Fruit fly (Drosophila melanogaster): ENCODE results near the gene CG13901.

The CG13901 gene

dm6 chr3L:882236-882891, 44.7 kb upstream of the CG13901 start (continued):
- TF ChIP-seq Gug (GFP tag; IDR thresholded peaks at IDR 0.05) = no peak
- TF ChIP-seq Vsx1 (GFP tag; optimal IDR thresholded peaks at IDR 0.05) = no peak
- peak; percentile 33 for TF ChIP-seq Rfx (GFP tag; IDR thresholded peaks at IDR 0.05)
- TF ChIP-seq CG30403 (GFP tag; optimal IDR thresholded peaks at IDR 0.05) = no peak
- TF ChIP-seq CG14014 (GFP tag; IDR thresholded peaks at IDR 0.05) = no peak
- TF ChIP-seq bcd (GFP tag; optimal IDR thresholded peaks at IDR 0.05) = peak; percentile 20
- TF ChIP-seq D19A (tag; optimal IDR thresholded peaks at IDR 0.05) = peak; percentile 40
- peak; percentile 50 for TF ChIP-seq tap (tag; optimal IDR thresholded peaks at IDR 0.05)
- TF ChIP-seq CG10147 (GFP tag; optimal IDR thresholded peaks at IDR 0.05) = no peak
- TF ChIP-seq scrt (GFP tag; optimal IDR thresholded peaks at IDR 0.05) = peak; percentile 71
- peak; percentile 40 for TF ChIP-seq CG6813 (GFP tag; optimal IDR thresholded peaks at IDR 0.05)
- peak; percentile 58 for TF ChIP-seq dmrt99B (tag; optimal IDR thresholded peaks at IDR 0.05)
- no peak for TF ChIP-seq kay (GFP tag; optimal IDR thresholded peaks at IDR 0.05)
- TF ChIP-seq CG17361 (GFP tag; IDR thresholded peaks at IDR 0.05) = peak; percentile 43; the same call in 1 of the 3 replicates
- peak; percentile 21; the same call in 1 of the 2 replicates for TF ChIP-seq Ada2b (GFP tag; IDR thresholded peaks at IDR 0.05)
- 0 out of 2 replicates have a peak, but pooled peaks have one; percentile 0 for TF ChIP-seq CG13287 (GFP tag; IDR thresholded peaks at IDR 0.05; ENCODE audit: partially characterized antibody)
- TF ChIP-seq phol (tag; optimal IDR thresholded peaks at IDR 0.05) = peak; percentile 52
- TF ChIP-seq chinmo (GFP tag; IDR thresholded peaks at IDR 0.05; ENCODE audit: partially characterized antibody) = 0 out of 4 replicates have a peak, but pooled peaks have one; percentile 34
- TF ChIP-seq lab (GFP tag; optimal IDR thresholded peaks at IDR 0.05) = peak; percentile 46
- TF ChIP-seq fd96Cb (tag; optimal IDR thresholded peaks at IDR 0.05) = peak; percentile 26
- peak; percentile 11 for TF ChIP-seq CG17829 (tag; optimal IDR thresholded peaks at IDR 0.05)
- peak; percentile 42 for TF ChIP-seq grau (tag; optimal IDR thresholded peaks at IDR 0.05)
- TF ChIP-seq lmd (GFP tag; IDR thresholded peaks at IDR 0.05) = peak; percentile 32; the same call in 1 of the 2 replicates
- peak; percentile 38 for TF ChIP-seq CG7556 (GFP tag; optimal IDR thresholded peaks at IDR 0.05)
- no peak for TF ChIP-seq slp2 (GFP tag; optimal IDR thresholded peaks at IDR 0.05)
- TF ChIP-seq CG17359 (tag; optimal IDR thresholded peaks at IDR 0.05) = peak; percentile 39
- no peak for TF ChIP-seq Dll (GFP tag; IDR thresholded peaks at IDR 0.05; ENCODE audit: partially characterized antibody)
- peak; percentile 70 for TF ChIP-seq CG2678 (tag; optimal IDR thresholded peaks at IDR 0.05)
- TF ChIP-seq tgo (GFP tag; IDR thresholded peaks at IDR 0.05) = peak; percentile 21; the same call in 2 of the 3 replicates
- peak; percentile 20; the same call in 1 of the 2 replicates for TF ChIP-seq sisA (GFP tag; IDR thresholded peaks at IDR 0.05)
- 0 out of 2 replicates have a peak, but pooled peaks have one; percentile 30 for TF ChIP-seq HLH3B (GFP tag; IDR thresholded peaks at IDR 0.05)
- TF ChIP-seq pros (GFP tag; optimal IDR thresholded peaks at IDR 0.05) = no peak
- 0 out of 2 replicates have a peak, but pooled peaks have one; percentile 30 for TF ChIP-seq CG6689 (GFP tag; IDR thresholded peaks at IDR 0.05)
- peak; percentile 21 for TF ChIP-seq ind (GFP tag; optimal IDR thresholded peaks at IDR 0.05)
- TF ChIP-seq CG15696 (tag; optimal IDR thresholded peaks at IDR 0.05) = peak; percentile 19
- TF ChIP-seq gem (tag; optimal IDR thresholded peaks at IDR 0.05) = peak; percentile 54
- TF ChIP-seq CG2712 (tag; optimal IDR thresholded peaks at IDR 0.05) = peak; percentile 57
- no peak for TF ChIP-seq insv (GFP tag; optimal IDR thresholded peaks at IDR 0.05)
- peak; percentile 16 for TF ChIP-seq CG6854 (GFP tag; optimal IDR thresholded peaks at IDR 0.05)
- no peak for TF ChIP-seq CG31224 (GFP tag; IDR thresholded peaks at IDR 0.05)
- TF ChIP-seq CG4424 (GFP tag; optimal IDR thresholded peaks at IDR 0.05) = peak; percentile 23
- no peak for TF ChIP-seq CG3065 (GFP tag; optimal IDR thresholded peaks at IDR 0.05)
- TF ChIP-seq CG11504 (tag; optimal IDR thresholded peaks at IDR 0.05) = peak; percentile 59
- TF ChIP-seq CG9727 (GFP tag; optimal IDR thresholded peaks at IDR 0.05) = peak; percentile 44
- peak; percentile 2 for TF ChIP-seq CG14710 (tag; optimal IDR thresholded peaks at IDR 0.05)
- 0 out of 2 replicates have a peak, but pooled peaks have one; percentile 8 for TF ChIP-seq CG32532 (GFP tag; IDR thresholded peaks at IDR 0.05)
- 0 out of 2 replicates have a peak, but pooled peaks have one; percentile 7 for TF ChIP-seq sob (GFP tag; IDR thresholded peaks at IDR 0.05)
- TF ChIP-seq sens-2 (GFP tag; IDR thresholded peaks at IDR 0.05) = no peak

Data from whole organism, embryonic.